Worm (Caenorhabditis elegans) whole organism, L4 larva: ENCODE measurements around the gene T04H1.5.

Source experiments
- D1046.2 ChIP-seq: fragments of 200-800 bp; sonication (Bioruptor generic); IDR thresholded peaks from 2 replicates; pipeline ENCODE4 v1.3.6; 2022; ENCODE audit warnings: missing genetic modification characterization, missing compliant biosample characterization
- F37D6.2 ChIP-seq: sonication (generic microtip); optimal IDR thresholded peaks from 2 replicates; lab custom pipeline; 2016; ENCODE audit warnings: mild to moderate bottlenecking, missing genetic modification characterization, missing compliant biosample characterization
- F44E2.7 ChIP-seq: fragments of 200-800 bp; sonication (Bioruptor generic); IDR thresholded peaks from 2 replicates; pipeline ENCODE4 v2.1.2; 2022; ENCODE audit warnings: missing genetic modification characterization, missing compliant biosample characterization
- Y75B8A.6 ChIP-seq: fragments of 200-800 bp; sonication (Bioruptor generic); IDR thresholded peaks from 2 replicates; pipeline ENCODE4 v1.3.6; 2022; ENCODE audit warnings: missing genetic modification reagents, missing genetic modification characterization, missing compliant biosample characterization
- ZK337.2 ChIP-seq: fragments of 200-800 bp; sonication (Bioruptor generic); IDR thresholded peaks from 2 replicates; pipeline ENCODE4 v1.3.6; 2022; ENCODE audit warnings: missing genetic modification reagents, missing genetic modification characterization, missing compliant biosample characterization
- ZK546.5 ChIP-seq, 2 experiments: sonication (generic microtip); optimal IDR thresholded peaks; 2 replicates each; lab custom pipeline; 2017; ENCODE audit warnings: missing biosample characterization in 2 of 2, missing genetic modification characterization in 2 of 2
- aha-1 ChIP-seq: fragments of 150-350 bp; peaks from one replicate; lab custom pipeline; 2014; ENCODE audit warnings: missing biosample characterization, missing genetic modification characterization
- attf-4 ChIP-seq: sonication (generic microtip); optimal IDR thresholded peaks from 3 replicates; lab custom pipeline; 2017; ENCODE audit warnings: missing biosample characterization, missing genetic modification characterization
- ceh-32 ChIP-seq: sonication (generic microtip); optimal IDR thresholded peaks from 2 replicates; lab custom pipeline; 2016; ENCODE audit warnings: mild to moderate bottlenecking, missing genetic modification characterization, missing compliant biosample characterization; ENCODE audit not compliant: poor library complexity
- ceh-44 ChIP-seq: fragments of 200-800 bp; sonication (Bioruptor generic); IDR thresholded peaks from 2 replicates; pipeline ENCODE4 v1.3.6; 2022; ENCODE audit warnings: missing genetic modification reagents, missing genetic modification characterization, missing compliant biosample characterization
- ceh-62 ChIP-seq: sonication (generic microtip); optimal IDR thresholded peaks from 2 replicates; lab custom pipeline; 2017; ENCODE audit warnings: missing biosample characterization, missing genetic modification characterization
- ceh-82 ChIP-seq: sonication (generic microtip); optimal IDR thresholded peaks from 2 replicates; lab custom pipeline; 2017; ENCODE audit warnings: missing biosample characterization, missing genetic modification characterization
- ces-1 ChIP-seq: fragments of 150-350 bp; sonication (generic microtip); optimal IDR thresholded peaks from 4 replicates; lab custom pipeline; 2014; ENCODE audit warnings: missing biosample characterization, missing genetic modification reagents, missing genetic modification characterization
- daf-12 ChIP-seq: fragments of 150-350 bp; optimal IDR thresholded peaks from 2 replicates; lab custom pipeline; 2014; ENCODE audit warnings: missing biosample characterization, missing genetic modification reagents, missing genetic modification characterization
- daf-19 ChIP-seq: fragments of 200-800 bp; sonication (Bioruptor generic); conservative IDR thresholded peaks from 2 replicates; pipeline ENCODE4 v1.3.6; 2022; ENCODE audit warnings: missing genetic modification characterization, missing compliant biosample characterization
- daf-8 ChIP-seq: fragments of 200-800 bp; sonication (Bioruptor generic); IDR thresholded peaks from 2 replicates; pipeline ENCODE4 v1.3.6; 2022; ENCODE audit warnings: missing genetic modification characterization, missing compliant biosample characterization
- dmd-6 ChIP-seq: fragments of 200-800 bp; sonication (Bioruptor generic); IDR thresholded peaks from 2 replicates; pipeline ENCODE4 v1.3.6; 2022; ENCODE audit warnings: missing genetic modification reagents, missing genetic modification characterization, missing compliant biosample characterization
- dmd-9 ChIP-seq: fragments of 200-800 bp; sonication (Bioruptor generic); IDR thresholded peaks from 2 replicates; pipeline ENCODE4 v1.3.6; 2022; ENCODE audit warnings: missing genetic modification reagents, missing genetic modification characterization, missing compliant biosample characterization
- dve-1 ChIP-seq: sonication (generic microtip); optimal IDR thresholded peaks from 2 replicates; lab custom pipeline; 2017; ENCODE audit warnings: antibody characterized with exemption, mild to moderate bottlenecking, missing genetic modification characterization, missing compliant biosample characterization; ENCODE audit not compliant: insufficient read depth
- egl-27 ChIP-seq: sonication (generic microtip); optimal IDR thresholded peaks from 3 replicates; lab custom pipeline; 2017; ENCODE audit warnings: missing biosample characterization, missing genetic modification reagents, missing genetic modification characterization
- egl-43 ChIP-seq: fragments of 200-800 bp; sonication (Bioruptor generic); IDR thresholded peaks from 2 replicates; pipeline ENCODE4 v1.3.6; 2022; ENCODE audit warnings: missing genetic modification reagents, missing genetic modification characterization, missing compliant biosample characterization
- fos-1 ChIP-seq: fragments of 150-350 bp; optimal IDR thresholded peaks from 2 replicates; lab custom pipeline; 2014; ENCODE audit warnings: missing biosample characterization, missing genetic modification characterization
- gei-8 ChIP-seq: fragments of 200-800 bp; sonication (Bioruptor generic); optimal IDR thresholded peaks from 2 replicates; lab custom pipeline; 2018; ENCODE audit warnings: mild to moderate bottlenecking, missing genetic modification characterization, missing compliant biosample characterization
- hlh-11 ChIP-seq: fragments of 200-800 bp; sonication (Bioruptor generic); optimal IDR thresholded peaks from 2 replicates; lab custom pipeline; 2018; ENCODE audit warnings: mild to moderate bottlenecking, missing genetic modification characterization, missing compliant biosample characterization
- hlh-30 ChIP-seq: sonication (generic microtip); optimal IDR thresholded peaks from 2 replicates; lab custom pipeline; 2017; ENCODE audit warnings: antibody characterized with exemption, mild to moderate bottlenecking, missing genetic modification characterization, missing compliant biosample characterization; ENCODE audit not compliant: insufficient read depth
- hmg-1.1 ChIP-seq: fragments of 200-800 bp; sonication (Bioruptor generic); IDR thresholded peaks from 2 replicates; pipeline ENCODE4 v1.3.6; 2022; ENCODE audit warnings: missing genetic modification reagents, missing genetic modification characterization, missing compliant biosample characterization
- jun-1 ChIP-seq: fragments of 150-350 bp; optimal IDR thresholded peaks from 2 replicates; lab custom pipeline; 2014; ENCODE audit warnings: missing biosample characterization, missing genetic modification reagents, missing genetic modification characterization
- lim-7 ChIP-seq: fragments of 200-800 bp; sonication (Bioruptor generic); IDR thresholded peaks from 2 replicates; pipeline ENCODE4 v1.3.6; 2022; ENCODE audit warnings: missing genetic modification characterization, missing compliant biosample characterization
- lin-29 ChIP-seq: fragments of 200-800 bp; sonication (Bioruptor generic); IDR thresholded peaks from 2 replicates; pipeline ENCODE4 v1.3.6; 2022; ENCODE audit warnings: missing genetic modification reagents, missing genetic modification characterization, missing compliant biosample characterization
- lsy-2 ChIP-seq, 2 experiments: fragments of 150-350 bp in 1 of 2; sonication (generic microtip) in 1 of 2; optimal IDR thresholded peaks; 2 replicates each; lab custom pipeline; 2014 to 2017; ENCODE audit warnings: missing biosample characterization in 2 of 2, missing genetic modification characterization in 2 of 2
- madf-9 ChIP-seq: fragments of 200-800 bp; sonication (Bioruptor generic); conservative IDR thresholded peaks from 2 replicates; pipeline ENCODE4 v1.3.6; 2022; ENCODE audit warnings: missing genetic modification reagents, missing genetic modification characterization, missing compliant biosample characterization
- mdl-1 ChIP-seq, 2 experiments: fragments of 150-350 bp in 1 of 2; sonication (generic microtip) in 1 of 2; optimal IDR thresholded peaks; 2 replicates each; lab custom pipeline; 2014 to 2017; ENCODE audit warnings: missing biosample characterization in 2 of 2, missing genetic modification characterization in 2 of 2
- mep-1 ChIP-seq: fragments of 150-350 bp; sonication (generic microtip); optimal IDR thresholded peaks from 3 replicates; lab custom pipeline; 2014; ENCODE audit warnings: missing biosample characterization, missing genetic modification characterization
- nhr-11 ChIP-seq: fragments of 150-350 bp; optimal IDR thresholded peaks from 2 replicates; lab custom pipeline; 2014; ENCODE audit warnings: missing biosample characterization, missing genetic modification characterization
- nhr-111 ChIP-seq: fragments of 200-800 bp; sonication (Bioruptor generic); optimal IDR thresholded peaks from 2 replicates; lab custom pipeline; 2018; ENCODE audit warnings: mild to moderate bottlenecking, missing genetic modification characterization, missing compliant biosample characterization
- nhr-28 ChIP-seq: fragments of 150-350 bp; optimal IDR thresholded peaks from 2 replicates; lab custom pipeline; 2014; ENCODE audit warnings: missing biosample characterization, missing genetic modification characterization
- nhr-41 ChIP-seq: fragments of 200-800 bp; sonication (Bioruptor generic); IDR thresholded peaks from 2 replicates; pipeline ENCODE4 v1.3.6; 2022; ENCODE audit warnings: missing genetic modification reagents, missing genetic modification characterization, missing compliant biosample characterization
- nhr-6 ChIP-seq: fragments of 150-350 bp; optimal IDR thresholded peaks from 2 replicates; lab custom pipeline; 2014; ENCODE audit warnings: missing biosample characterization, missing genetic modification characterization
- set-16 ChIP-seq: fragments of 200-800 bp; sonication (Bioruptor generic); IDR thresholded peaks from 2 replicates; pipeline ENCODE4 v1.3.6; 2022; ENCODE audit warnings: missing genetic modification reagents, missing genetic modification characterization, missing compliant biosample characterization
- skn-1 ChIP-seq: fragments of 150-350 bp; optimal IDR thresholded peaks from 2 replicates; lab custom pipeline; 2014; ENCODE audit warnings: missing biosample characterization, missing genetic modification characterization
- spr-1 ChIP-seq: sonication (generic microtip); optimal IDR thresholded peaks from 2 replicates; lab custom pipeline; 2016; ENCODE audit warnings: mild to moderate bottlenecking, missing genetic modification characterization, missing compliant biosample characterization
- unc-62 ChIP-seq, 3 experiments: fragments of 150-350 bp in 1 of 3; sonication (generic microtip); optimal IDR thresholded peaks in 2 of 3; peaks in 1 of 3; 1 replicate in 1 of 3; 2 replicates in 2 of 3; lab custom pipeline; 2014 to 2017; ENCODE audit warnings: missing biosample characterization in 3 of 3, missing genetic modification characterization in 3 of 3, missing genetic modification reagents in 3 of 3, missing genotype in 1 of 3
- zag-1 ChIP-seq: fragments of 150-350 bp; optimal IDR thresholded peaks from 2 replicates; lab custom pipeline; 2014; ENCODE audit warnings: missing biosample characterization, missing genetic modification characterization
- zfp-2 ChIP-seq: sonication (generic microtip); optimal IDR thresholded peaks from 2 replicates; lab custom pipeline; 2016; ENCODE audit warnings: mild to moderate bottlenecking, missing genetic modification characterization, missing compliant biosample characterization
- ztf-7 ChIP-seq: fragments of 150-350 bp; optimal IDR thresholded peaks from 2 replicates; lab custom pipeline; 2014; ENCODE audit warnings: missing biosample characterization, missing genetic modification characterization

Gene T04H1.5

DNA sequence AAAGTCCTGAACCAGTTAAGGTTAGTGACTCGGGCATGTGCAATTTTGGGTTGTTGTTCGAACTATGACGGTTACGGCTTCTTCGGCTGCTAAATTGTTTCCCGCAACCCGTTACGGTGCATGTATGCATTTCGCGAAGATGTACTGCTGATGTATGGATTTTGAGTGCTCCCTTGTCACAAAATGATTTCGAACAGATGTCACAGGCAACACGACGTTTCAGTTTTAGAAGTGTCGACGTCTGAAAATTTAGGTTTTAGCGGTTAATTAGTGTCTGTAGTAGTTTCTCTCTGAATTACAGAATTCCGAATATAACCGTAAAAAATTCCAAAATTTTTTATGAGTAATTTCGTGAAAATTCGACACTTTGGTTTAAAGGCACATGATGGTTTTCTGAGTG lies 24.6 kb downstream of the T04H1.5 start:
- TF ChIP-seq nhr-111: no peak
- TF ChIP-seq ceh-32 (tag; lab: Kevin White, UChicago): no peak
- no peak for TF ChIP-seq spr-1
- no peak for TF ChIP-seq nhr-41 (GFP tag; lab: Robert Waterston, UW)
- TF ChIP-seq hlh-11 (tag; lab: Kevin White, UChicago): no peak
- no peak for TF ChIP-seq lsy-2 (tag; optimal IDR thresholded peaks at IDR 0.05; lab: Kevin White, UChicago)
- TF ChIP-seq lim-7 (GFP tag; lab: Robert Waterston, UW): no peak
- no peak for TF ChIP-seq dve-1 (tag; lab: Kevin White, UChicago)
- TF ChIP-seq Y75B8A.6 (GFP tag; lab: Robert Waterston, UW): no peak
- no peak for TF ChIP-seq ceh-82
- no peak for TF ChIP-seq gei-8
- TF ChIP-seq aha-1 (tag; lab: Kevin White, UChicago): no peak
- no peak for TF ChIP-seq daf-8 (GFP tag; lab: Robert Waterston, UW)
- TF ChIP-seq ces-1 (GFP tag; lab: Kevin White, UChicago): no peak
- TF ChIP-seq dmd-6: no peak
- TF ChIP-seq ZK337.2 (GFP tag; lab: Robert Waterston, UW): no peak
- TF ChIP-seq daf-12 (tag; lab: Kevin White, UChicago): no peak
- no peak for TF ChIP-seq zag-1
- no peak for TF ChIP-seq dmd-9 (GFP tag; lab: Robert Waterston, UW)

DNA sequence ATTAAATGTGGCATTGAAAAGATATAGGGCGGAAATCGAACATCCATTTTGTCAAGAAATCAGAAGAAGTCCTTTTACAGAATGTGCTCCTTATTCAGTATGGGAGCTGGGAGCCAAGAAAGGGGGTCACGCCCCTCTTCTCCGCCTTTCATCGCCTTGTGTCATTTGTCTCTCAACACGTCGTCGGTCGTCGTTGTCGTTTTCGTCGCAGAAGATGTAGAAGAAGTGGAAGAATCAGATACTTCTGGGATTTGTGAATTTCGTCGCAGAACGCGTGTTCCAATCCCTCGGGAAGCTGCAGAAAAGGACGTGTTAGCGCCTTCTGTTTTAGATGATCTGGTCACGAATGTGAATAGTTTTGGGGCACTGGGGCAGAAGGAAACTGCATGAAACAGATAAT lies 25.8 kb downstream of the T04H1.5 start, which contains the start of gene bnc-1:
TSS of gene bnc-1 (minus strand) at position 101 of the 400 bp plus-strand sequence.
- TF ChIP-seq zfp-2 (tag; lab: Kevin White, UChicago): no peak
- no peak for TF ChIP-seq nhr-6 (tag; lab: Kevin White, UChicago)
- no peak for TF ChIP-seq ztf-7
- peak; percentile 33; the same call in 1 of the 2 replicates for TF ChIP-seq F44E2.7 (GFP tag; lab: Robert Waterston, UW)
- no peak for TF ChIP-seq hmg-1.1
- TF ChIP-seq jun-1: no peak
- TF ChIP-seq lim-7 (GFP tag; lab: Robert Waterston, UW): no peak

DNA sequence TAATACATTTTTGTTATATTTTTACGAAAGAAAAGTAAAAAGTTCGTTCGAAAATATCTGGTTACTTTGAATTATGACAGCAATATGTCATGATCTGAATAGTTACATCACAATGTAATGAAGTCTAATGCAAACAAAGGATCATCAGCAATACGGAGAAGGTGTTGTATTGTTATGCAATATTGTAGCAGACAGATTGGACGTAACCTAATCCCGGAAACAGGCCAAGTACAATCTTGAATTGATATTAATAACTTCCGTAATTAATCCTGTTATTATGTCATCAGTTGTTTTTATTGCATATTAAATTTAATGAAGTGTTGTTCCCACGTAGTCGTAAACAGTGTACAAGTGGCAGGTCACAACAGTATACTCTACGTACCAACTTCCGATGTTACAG lies 30.4 kb downstream of the T04H1.5 start:
- TF ChIP-seq lin-29 (GFP tag; lab: Robert Waterston, UW) (no peak), daf-19 (no peak), unc-62 (GFP tag; optimal IDR thresholded peaks at IDR 0.05 in 1 of 2; lab: Kevin White, UChicago) (peak in 1 of 2 experiments; percentile 34), unc-62 (tag; optimal IDR thresholded peaks at IDR 0.05; lab: Kevin White, UChicago) (no peak)

DNA sequence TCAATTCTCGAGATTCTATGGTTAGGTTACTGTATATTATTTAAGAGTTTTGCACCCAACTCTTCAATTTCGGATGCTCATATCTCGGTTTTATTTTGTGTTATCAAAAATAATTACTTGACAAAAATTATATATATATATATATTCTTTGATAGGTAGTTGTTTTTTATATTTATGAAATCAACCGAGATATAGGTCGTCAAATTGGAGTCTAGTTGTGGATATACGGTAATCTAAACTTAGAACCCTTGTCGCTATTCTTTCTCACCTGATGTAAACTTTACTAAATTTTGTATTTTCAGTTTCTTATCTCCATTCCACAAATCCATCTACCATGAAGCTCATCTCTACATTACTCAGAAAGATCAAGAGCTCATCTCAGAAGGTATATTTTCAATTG lies 32.0 kb downstream of the T04H1.5 start, which contains the start of gene F55C5.10:
TSS of gene F55C5.10 (plus strand) at position 301 of the 400 bp plus-strand sequence.
- no peak for TF ChIP-seq attf-4 (tag; lab: Kevin White, UChicago)
- no peak for TF ChIP-seq ZK546.5 (tag; optimal IDR thresholded peaks at IDR 0.05; lab: Kevin White, UChicago)
- TF ChIP-seq unc-62 (GFP tag; optimal IDR thresholded peaks at IDR 0.05 in 1 of 2; lab: Kevin White, UChicago): peak in 1 of 2 experiments; percentile 27
- TF ChIP-seq unc-62 (tag; optimal IDR thresholded peaks at IDR 0.05; lab: Kevin White, UChicago): no peak

DNA sequence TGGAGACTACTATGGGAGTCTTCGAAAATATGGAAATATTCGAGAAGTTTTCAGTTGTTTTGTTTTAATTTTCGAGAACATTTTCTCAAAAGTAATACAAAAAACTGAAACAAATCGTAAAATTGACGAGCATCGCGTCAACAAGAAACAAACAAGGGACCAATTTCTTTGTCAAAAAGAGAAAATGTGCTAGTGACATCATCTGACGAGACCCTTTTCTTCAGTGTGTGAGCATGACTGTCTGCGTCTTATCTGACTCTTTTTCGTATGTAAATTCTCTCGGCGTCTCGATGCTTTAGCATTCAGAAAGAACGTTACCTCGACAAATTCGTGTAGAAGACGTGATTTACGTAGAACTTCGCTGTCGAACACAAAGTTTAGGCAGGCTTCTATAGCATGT lies 36.5 kb downstream of the T04H1.5 start:
- TF ChIP-seq fos-1 (tag; lab: Kevin White, UChicago) (no peak), skn-1 (tag; lab: Kevin White, UChicago) (no peak), mep-1 (tag; lab: Kevin White, UChicago) (peak; percentile 0), daf-19 (no peak), nhr-11 (tag; lab: Kevin White, UChicago) (no peak), lsy-2 (tag; optimal IDR thresholded peaks at IDR 0.05; lab: Kevin White, UChicago) (peak in 1 of 2 experiments; percentile 24), ceh-62 (tag; lab: Kevin White, UChicago) (no peak), ztf-7 (no peak), ZK337.2 (GFP tag; lab: Robert Waterston, UW) (no peak), hlh-30 (tag; lab: Kevin White, UChicago) (peak; percentile 29), madf-9 (GFP tag; lab: Robert Waterston, UW) (no peak), egl-27 (tag; lab: Kevin White, UChicago) (no peak), nhr-28 (tag; lab: Kevin White, UChicago) (no peak), egl-43 (GFP tag; lab: Robert Waterston, UW) (no peak), set-16 (GFP tag; lab: Robert Waterston, UW) (no peak), ZK546.5 (tag; optimal IDR thresholded peaks at IDR 0.05; lab: Kevin White, UChicago) (no peak), ceh-44 (GFP tag; lab: Robert Waterston, UW) (no peak), F37D6.2 (no peak), D1046.2 (GFP tag; lab: Robert Waterston, UW) (no peak), mdl-1 (tag; optimal IDR thresholded peaks at IDR 0.05; lab: Kevin White, UChicago) (no peak), lin-29 (GFP tag; lab: Robert Waterston, UW) (no peak)
